Worm (Caenorhabditis elegans) whole organism, L3 larva: ENCODE results near the gene W08E12.4.
A peak's percentile ranks its signal among the peaks of the same experiment; 100 is the strongest.

ENCODE experiments used
- R02D3.7 ChIP-seq: fragments of 150-350 bp; optimal IDR thresholded peaks from 2 replicates; lab custom pipeline; 2014; ENCODE audit warnings: missing biosample characterization, missing genetic modification characterization
- ama-1 ChIP-seq: fragments of 150-350 bp; optimal IDR thresholded peaks from 2 replicates; lab custom pipeline; 2018
- ceh-9 ChIP-seq: sonication (generic microtip); optimal IDR thresholded peaks from 2 replicates; lab custom pipeline; 2018; ENCODE audit warnings: missing biosample characterization, missing genetic modification characterization
- elt-2 ChIP-seq: sonication (generic microtip); optimal IDR thresholded peaks from 2 replicates; lab custom pipeline; 2016; ENCODE audit warnings: missing genetic modification reagents, mild to moderate bottlenecking, missing genetic modification characterization, missing compliant biosample characterization
- fkh-10 ChIP-seq: sonication (generic microtip); optimal IDR thresholded peaks from 2 replicates; lab custom pipeline; 2017; ENCODE audit warnings: missing biosample characterization, missing genetic modification reagents, missing genetic modification characterization
- lin-39 ChIP-seq: fragments of 150-350 bp; optimal IDR thresholded peaks from 2 replicates; lab custom pipeline; 2018; ENCODE audit warnings: missing biosample characterization, missing genetic modification reagents, missing genetic modification characterization
- lsy-12 ChIP-seq: sonication (generic microtip); optimal IDR thresholded peaks from 2 replicates; lab custom pipeline; 2016; ENCODE audit warnings: mild to moderate bottlenecking, missing genetic modification characterization, missing compliant biosample characterization
- mdl-1 ChIP-seq: fragments of 150-350 bp; optimal IDR thresholded peaks from 2 replicates; lab custom pipeline; 2014; ENCODE audit warnings: missing biosample characterization, missing genetic modification characterization
- nhr-12 ChIP-seq: fragments of 150-350 bp; optimal IDR thresholded peaks from 2 replicates; lab custom pipeline; 2014; ENCODE audit warnings: missing biosample characterization, missing genetic modification characterization
- nhr-25 ChIP-seq: sonication (generic microtip); optimal IDR thresholded peaks from 2 replicates; lab custom pipeline; 2017; ENCODE audit warnings: missing biosample characterization, missing genetic modification characterization
- snpc-4 ChIP-seq: fragments of 150-350 bp; optimal IDR thresholded peaks from 2 replicates; lab custom pipeline; 2014; ENCODE audit warnings: missing biosample characterization, missing genetic modification characterization
- unc-62 ChIP-seq: fragments of 150-350 bp; sonication (generic microtip); optimal IDR thresholded peaks from 4 replicates; lab custom pipeline; 2014; ENCODE audit warnings: missing biosample characterization, missing genetic modification reagents, missing genetic modification characterization
- ztf-11 ChIP-seq: fragments of 150-350 bp; optimal IDR thresholded peaks from 2 replicates; lab custom pipeline; 2014; ENCODE audit warnings: missing biosample characterization, missing genetic modification characterization

DNA sequence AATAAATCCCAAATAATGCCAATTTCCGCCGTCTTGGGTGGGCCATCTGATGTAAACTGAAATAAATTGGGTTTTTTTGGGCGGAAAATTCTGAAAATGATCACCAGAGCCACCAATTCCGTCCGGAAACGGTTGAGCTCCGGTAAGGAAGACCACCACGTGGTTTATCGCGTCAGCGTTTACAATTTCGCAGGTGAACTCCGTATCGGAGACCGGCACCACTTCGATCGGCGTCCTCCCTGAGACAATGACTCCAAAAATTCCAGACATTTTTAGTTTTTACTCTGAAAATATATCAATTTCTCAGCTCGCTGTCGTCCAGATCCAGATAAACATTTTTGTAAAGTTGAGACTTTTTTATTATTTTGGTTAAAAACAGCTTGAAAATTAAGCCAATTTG, 34.4 kb downstream of the W08E12.4 start, which contains the start of gene F42A6.6:
- TF ChIP-seq ztf-11 (tag; lab: Kevin White, UChicago) (no peak), ceh-9 (tag; lab: Kevin White, UChicago) (no peak), ama-1 (lab: Kevin White, UChicago) (peak; percentile 93), elt-2 (tag; lab: Kevin White, UChicago) (peak; percentile 30), lin-39 (tag; lab: Kevin White, UChicago) (no peak), R02D3.7 (tag; lab: Kevin White, UChicago) (no peak), unc-62 (GFP tag; lab: Kevin White, UChicago) (no peak), lsy-12 (tag; lab: Kevin White, UChicago) (peak; percentile 10), fkh-10 (GFP tag; lab: Kevin White, UChicago) (no peak), snpc-4 (no peak), nhr-12 (tag; lab: Kevin White, UChicago) (no peak), mdl-1 (tag; lab: Kevin White, UChicago) (no peak), nhr-25 (tag; lab: Kevin White, UChicago) (peak; percentile 31)
